Fruit fly (Drosophila melanogaster): ENCODE results near the gene CG12523.
A peak's percentile ranks its signal among the peaks of the same experiment; 100 is the strongest.

CG12523 gene

DNA sequence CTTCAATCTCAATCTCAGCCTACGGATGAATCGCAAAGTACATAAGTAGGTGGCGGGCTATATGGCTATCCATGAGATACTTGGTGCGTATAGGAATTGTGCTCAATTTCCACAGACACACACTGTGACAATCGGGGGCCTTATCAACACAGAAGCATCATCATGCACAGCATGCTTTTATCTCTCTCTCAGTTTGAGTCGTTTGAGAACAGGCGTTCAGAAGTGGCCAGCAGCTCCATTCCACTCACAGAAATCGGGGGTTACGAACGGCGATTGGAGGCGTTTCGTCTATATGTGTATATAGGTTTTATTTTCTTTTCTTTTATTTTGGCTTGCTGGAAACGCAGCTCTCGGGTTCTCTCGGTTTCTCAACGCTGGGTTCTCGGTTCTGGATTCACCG, 25.3 kb upstream of the CG12523 start (continued):
- TF ChIP-seq pum (GFP tag; optimal IDR thresholded peaks at IDR 0.05) (no peak), CG14860 (GFP tag; IDR thresholded peaks at IDR 0.05; ENCODE audit: partially characterized antibody) (no peak), CG18476 (GFP tag; optimal IDR thresholded peaks at IDR 0.05) (no peak), Doc3 (GFP tag; IDR thresholded peaks at IDR 0.05; ENCODE audit: partially characterized antibody) (no peak), pnt (GFP tag; optimal IDR thresholded peaks at IDR 0.05) (no peak), CkIIα-i1 (GFP tag; IDR thresholded peaks at IDR 0.05) (no peak), Side (GFP tag; optimal IDR thresholded peaks at IDR 0.05) (no peak), CG6254 (GFP tag; optimal IDR thresholded peaks at IDR 0.05) (no peak), CG15696 (tag; optimal IDR thresholded peaks at IDR 0.05) (no peak), slbo (GFP tag; IDR thresholded peaks at IDR 0.05) (no peak; the same call in 1 of the 2 replicates), CG13296 (GFP tag; optimal IDR thresholded peaks at IDR 0.05) (no peak), Vsx1 (GFP tag; optimal IDR thresholded peaks at IDR 0.05) (no peak), CG9876 (GFP tag; optimal IDR thresholded peaks at IDR 0.05) (no peak), scrt (GFP tag; optimal IDR thresholded peaks at IDR 0.05) (no peak)

- TF ChIP-seq vnd (GFP tag; IDR thresholded peaks at IDR 0.05; ENCODE audit: partially characterized antibody) (no peak), twi (tag; optimal IDR thresholded peaks at IDR 0.05) (peak; percentile 51), CG6254 (GFP tag; optimal IDR thresholded peaks at IDR 0.05) (peak; percentile 84), hkb (optimal IDR thresholded peaks at IDR 0.05) (no peak), hkb (GFP tag; IDR thresholded peaks at IDR 0.05) (peak; percentile 97), z (GFP tag; IDR thresholded peaks at IDR 0.05) (peak; percentile 74; the same call in 2 of the 3 replicates), Asciz (GFP tag; optimal IDR thresholded peaks at IDR 0.05) (peak; percentile 92), CG1602 (GFP tag; optimal IDR thresholded peaks at IDR 0.05) (peak; percentile 84), Atf-2 (GFP tag; optimal IDR thresholded peaks at IDR 0.05) (peak; percentile 78), CG12236 (GFP tag; optimal IDR thresholded peaks at IDR 0.05) (peak; percentile 70), seq (GFP tag; IDR thresholded peaks at IDR 0.05) (peak; percentile 90), CG11560 (tag; IDR thresholded peaks at IDR 0.05) (peak; percentile 82), CG33557 (GFP tag; optimal IDR thresholded peaks at IDR 0.05) (no peak), CG12219 (GFP tag; optimal IDR thresholded peaks at IDR 0.05) (peak; percentile 88), Hey (tag; optimal IDR thresholded peaks at IDR 0.05) (no peak), Optix (GFP tag; IDR thresholded peaks at IDR 0.05) (peak; percentile 92), fru (optimal IDR thresholded peaks at IDR 0.05) (no peak), knrl (GFP tag; IDR thresholded peaks at IDR 0.05; ENCODE audit: partially characterized antibody) (no peak), sob (GFP tag; IDR thresholded peaks at IDR 0.05) (peak; percentile 93), CG17612 (GFP tag; IDR thresholded peaks at IDR 0.05) (peak; percentile 69), ato (GFP tag; IDR thresholded peaks at IDR 0.05; ENCODE audit: partially characterized antibody) (no peak), zen (tag; optimal IDR thresholded peaks at IDR 0.05) (peak; percentile 58), Mes4 (GFP tag; optimal IDR thresholded peaks at IDR 0.05) (peak; percentile 86), Sox100B (GFP tag; optimal IDR thresholded peaks at IDR 0.05) (peak; percentile 79), CG8089 (GFP tag; optimal IDR thresholded peaks at IDR 0.05) (peak; percentile 84), CG12769 (tag; optimal IDR thresholded peaks at IDR 0.05) (peak; percentile 92), fu2 (GFP tag; optimal IDR thresholded peaks at IDR 0.05) (peak; percentile 51), pzg (GFP tag; optimal IDR thresholded peaks at IDR 0.05) (no peak), C15 (GFP tag; IDR thresholded peaks at IDR 0.05) (peak; percentile 65; the same call in 1 of the 3 replicates), trem (tag; optimal IDR thresholded peaks at IDR 0.05) (peak; percentile 69), CG11085 (GFP tag; IDR thresholded peaks at IDR 0.05) (0 out of 2 replicates have a peak, but pooled peaks have one; percentile 26), CG18476 (GFP tag; optimal IDR thresholded peaks at IDR 0.05) (peak; percentile 72), pum (GFP tag; optimal IDR thresholded peaks at IDR 0.05) (peak; percentile 87), CkIIα-i1 (GFP tag; IDR thresholded peaks at IDR 0.05) (peak; percentile 83; the same call in 1 of the 2 replicates), Abd-B (GFP tag; optimal IDR thresholded peaks at IDR 0.05) (peak; percentile 85), NFAT (GFP tag; IDR thresholded peaks at IDR 0.05) (peak; percentile 34; the same call in 1 of the 2 replicates), Drgx (GFP tag; IDR thresholded peaks at IDR 0.05) (peak; percentile 99), gfzf (GFP tag; optimal IDR thresholded peaks at IDR 0.05) (no peak), CG12744 (GFP tag; optimal IDR thresholded peaks at IDR 0.05) (peak; percentile 39)
Measured at dm6 chr3L:10776367-10777026, 24.5 kb upstream of the CG12523 start.
